Worm (Caenorhabditis elegans) whole organism, early embryonic: ENCODE measurements around the gene K02G10.5.

ENCODE experiments used
- ama-1 ChIP-seq: fragments of 150-350 bp; optimal IDR thresholded peaks from 2 replicates; lab custom pipeline; 2014
- ets-7 ChIP-seq: sonication (generic microtip); optimal IDR thresholded peaks from 2 replicates; lab custom pipeline; 2016; ENCODE audit warnings: missing genotype, missing genetic modification characterization, missing compliant biosample characterization
- flt-1 ChIP-seq: fragments of 200-800 bp; sonication (Bioruptor generic); IDR thresholded peaks from 2 replicates; pipeline ENCODE4 v1.3.6; 2022; ENCODE audit warnings: missing genetic modification characterization, missing compliant biosample characterization
- hmbx-1 ChIP-seq: sonication (generic microtip); optimal IDR thresholded peaks from 2 replicates; lab custom pipeline; 2016; ENCODE audit warnings: mild to moderate bottlenecking, missing genetic modification characterization, missing compliant biosample characterization
- hmg-4 ChIP-seq: fragments of 200-800 bp; sonication (Bioruptor generic); optimal IDR thresholded peaks from 2 replicates; lab custom pipeline; 2018; ENCODE audit warnings: mild to moderate bottlenecking, missing genetic modification characterization, missing compliant biosample characterization
- hnd-1 ChIP-seq: sonication (generic microtip); optimal IDR thresholded peaks from 2 replicates; lab custom pipeline; 2016; ENCODE audit warnings: missing genetic modification characterization, missing compliant biosample characterization
- pes-1 ChIP-seq: fragments of 200-800 bp; sonication (Bioruptor generic); IDR thresholded peaks from 2 replicates; pipeline ENCODE4 v1.3.6; 2022; ENCODE audit warnings: missing genetic modification reagents, missing genetic modification characterization, missing compliant biosample characterization
- scrt-1 ChIP-seq: fragments of 200-800 bp; sonication (Bioruptor generic); IDR thresholded peaks from 2 replicates; pipeline ENCODE4 v1.3.6; 2022; ENCODE audit warnings: missing genetic modification characterization, missing compliant biosample characterization
- sea-1 ChIP-seq: fragments of 200-800 bp; sonication (Bioruptor generic); conservative IDR thresholded peaks from 2 replicates; pipeline ENCODE4 v1.3.6; 2022; ENCODE audit warnings: missing genetic modification characterization, missing compliant biosample characterization
- tbx-37 ChIP-seq: fragments of 200-800 bp; sonication (Bioruptor generic); conservative IDR thresholded peaks from 2 replicates; pipeline ENCODE4 v1.3.6; 2022; ENCODE audit warnings: missing genetic modification reagents, missing genetic modification characterization, missing compliant biosample characterization

ce11 chrX:4740630-4741029, 49.6 kb upstream of the K02G10.5 start:
- no peak for TF ChIP-seq hmbx-1 (tag; lab: Kevin White, UChicago)
- TF ChIP-seq hmg-4 (GFP tag; lab: Kevin White, UChicago), result no peak
- TF ChIP-seq flt-1, result no peak
- TF ChIP-seq scrt-1 (GFP tag; lab: Robert Waterston, UW), result no peak
- no peak for TF ChIP-seq hnd-1
- TF ChIP-seq ama-1 (lab: Kevin White, UChicago), result no peak
- TF ChIP-seq pes-1 (GFP tag; lab: Robert Waterston, UW), result no peak
- TF ChIP-seq sea-1 (GFP tag; lab: Robert Waterston, UW), result no peak
- TF ChIP-seq tbx-37 (GFP tag; lab: Robert Waterston, UW), result no peak
- no peak for TF ChIP-seq ets-7
